Worm (Caenorhabditis elegans): ENCODE data around the gene ire-1.

The ire-1 gene

ce11 chrII:8127290-8127689 lies 2.6 kb upstream of the ire-1 start:
- no peak for TF ChIP-seq nhr-237 (tag; optimal IDR thresholded peaks at IDR 0.05)
- peak; percentile 67 for TF ChIP-seq nhr-2 (tag; optimal IDR thresholded peaks at IDR 0.05)

- peak; percentile 22 for TF ChIP-seq unc-120 (tag; optimal IDR thresholded peaks at IDR 0.05; ENCODE audit: poor library complexity, severe bottlenecking)
- peak; percentile 90 for TF ChIP-seq hlh-1 (tag; optimal IDR thresholded peaks at IDR 0.05)
- TF ChIP-seq snpc-4 (tag; optimal IDR thresholded peaks at IDR 0.05): no peak
These were observed 1.9 kb upstream of the ire-1 start for ce11 chrII:8126617-8127016.

ce11 chrII:8126132-8126531 lies 1.4 kb upstream of the ire-1 start:
- TF ChIP-seq hlh-1 (tag; optimal IDR thresholded peaks at IDR 0.05) (no peak), flh-1 (GFP tag; optimal IDR thresholded peaks at IDR 0.05) (no peak), sptf-1 (tag; optimal IDR thresholded peaks at IDR 0.05) (no peak), snpc-4 (tag; optimal IDR thresholded peaks at IDR 0.05) (no peak), nhr-76 (tag; optimal IDR thresholded peaks at IDR 0.05) (no peak), lin-32 (GFP tag; optimal IDR thresholded peaks at IDR 0.05) (no peak), ztf-11 (tag; optimal IDR thresholded peaks at IDR 0.05) (no peak), elt-3 (tag; optimal IDR thresholded peaks at IDR 0.05) (no peak), ham-2 (GFP tag; optimal IDR thresholded peaks at IDR 0.05) (no peak), blmp-1 (tag; optimal IDR thresholded peaks at IDR 0.05) (no peak), drap-1 (GFP tag; optimal IDR thresholded peaks at IDR 0.05) (no peak), nhr-2 (tag; optimal IDR thresholded peaks at IDR 0.05) (no peak)

- no peak for TF ChIP-seq tbx-8 (GFP tag; optimal IDR thresholded peaks at IDR 0.05)
- no peak for TF ChIP-seq elt-1 (tag; optimal IDR thresholded peaks at IDR 0.05; ENCODE audit: borderline replicate concordance, insufficient read depth)
- no peak for TF ChIP-seq ztf-11 (tag; optimal IDR thresholded peaks at IDR 0.05)
- no peak for TF ChIP-seq lin-13 (tag; optimal IDR thresholded peaks at IDR 0.05)
- TF ChIP-seq ceh-83 (GFP tag; optimal IDR thresholded peaks at IDR 0.05): no peak
- no peak for TF ChIP-seq drap-1 (GFP tag; optimal IDR thresholded peaks at IDR 0.05)
- no peak for TF ChIP-seq blmp-1 (tag; optimal IDR thresholded peaks at IDR 0.05)
- no peak for TF ChIP-seq unc-62 (GFP tag; optimal IDR thresholded peaks at IDR 0.05)
- no peak for TF ChIP-seq mab-5 (tag; optimal IDR thresholded peaks at IDR 0.05)
- no peak for TF ChIP-seq elt-3 (tag; optimal IDR thresholded peaks at IDR 0.05)
- TF ChIP-seq nhr-28 (tag; optimal IDR thresholded peaks at IDR 0.05): no peak
- no peak for TF ChIP-seq lin-32 (GFP tag; optimal IDR thresholded peaks at IDR 0.05)
- TF ChIP-seq snpc-4 (tag; optimal IDR thresholded peaks at IDR 0.05): no peak
- TF ChIP-seq bed-3 (GFP tag; optimal IDR thresholded peaks at IDR 0.05): no peak
These were observed 729 bp upstream of the ire-1 start for ce11 chrII:8125439-8125838.

- TF ChIP-seq unc-120 (tag; optimal IDR thresholded peaks at IDR 0.05; ENCODE audit: poor library complexity, severe bottlenecking) (peak; percentile 79), unc-62 (GFP tag; optimal IDR thresholded peaks at IDR 0.05) (no peak)
These were observed 7.3 kb downstream of the ire-1 start for ce11 chrII:8117426-8117825.

- TF ChIP-seq unc-39 (tag; optimal IDR thresholded peaks at IDR 0.05) (no peak), unc-62 (GFP tag; optimal IDR thresholded peaks at IDR 0.05) (peak; percentile 26)
These were observed 8.6 kb downstream of the ire-1 start, which contains the start of gene unc-105 for ce11 chrII:8116159-8116558. Gene unc-105, plus strand, starts transcription at chrII:8116459.

- TF ChIP-seq lin-32 (GFP tag; optimal IDR thresholded peaks at IDR 0.05) (no peak), elt-3 (tag; optimal IDR thresholded peaks at IDR 0.05) (no peak), nhr-237 (tag; optimal IDR thresholded peaks at IDR 0.05) (no peak), blmp-1 (tag; optimal IDR thresholded peaks at IDR 0.05) (no peak), flh-1 (GFP tag; optimal IDR thresholded peaks at IDR 0.05) (no peak), nhr-28 (tag; optimal IDR thresholded peaks at IDR 0.05) (no peak), bed-3 (GFP tag; optimal IDR thresholded peaks at IDR 0.05) (no peak), ceh-83 (GFP tag; optimal IDR thresholded peaks at IDR 0.05) (no peak), ham-2 (GFP tag; optimal IDR thresholded peaks at IDR 0.05) (no peak), M03D4.4 (tag; optimal IDR thresholded peaks at IDR 0.05) (no peak), zip-8 (tag; optimal IDR thresholded peaks at IDR 0.05) (no peak), unc-120 (tag; optimal IDR thresholded peaks at IDR 0.05; ENCODE audit: poor library complexity, severe bottlenecking) (no peak), nhr-2 (tag; optimal IDR thresholded peaks at IDR 0.05) (no peak), nhr-76 (tag; optimal IDR thresholded peaks at IDR 0.05) (no peak), hlh-1 (tag; optimal IDR thresholded peaks at IDR 0.05) (no peak), sptf-1 (tag; optimal IDR thresholded peaks at IDR 0.05) (no peak), cnd-1 (tag; optimal IDR thresholded peaks at IDR 0.05) (no peak), ces-1 (GFP tag; optimal IDR thresholded peaks at IDR 0.05) (no peak), elt-1 (tag; optimal IDR thresholded peaks at IDR 0.05; ENCODE audit: borderline replicate concordance, insufficient read depth) (no peak), mep-1 (tag; optimal IDR thresholded peaks at IDR 0.05) (no peak)
These were observed 12.6 kb downstream of the ire-1 start, which contains the start of gene lron-4 for ce11 chrII:8112063-8112462. Gene lron-4, minus strand, starts transcription at chrII:8112163.
